Worm (Caenorhabditis elegans): ENCODE results near the gene srh-48.

Gene srh-48

DNA sequence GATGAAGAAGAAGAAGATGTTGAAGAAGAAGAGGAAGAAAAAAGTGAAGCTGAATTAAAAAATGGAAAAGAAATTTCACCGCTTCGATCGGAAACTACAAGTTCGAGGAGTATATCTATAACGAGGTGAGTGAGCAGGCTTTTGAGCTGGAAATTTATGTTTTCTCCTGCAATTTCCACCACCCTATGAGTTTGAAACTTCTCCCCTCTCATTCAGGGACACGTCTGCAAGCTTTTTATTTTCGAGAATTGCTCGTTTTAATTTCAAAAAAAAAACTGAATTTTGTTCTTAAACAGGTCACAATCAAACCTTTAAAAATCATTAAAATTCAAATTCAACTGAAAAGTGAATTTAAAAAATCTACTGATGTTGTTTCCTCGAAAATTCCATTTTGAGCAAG lies 17.6 kb upstream of the srh-48 start:
- TF ChIP-seq eyg-1 (tag; optimal IDR thresholded peaks at IDR 0.05) (no peak), pqm-1 (tag; optimal IDR thresholded peaks at IDR 0.05) (no peak), ceh-18 (tag; optimal IDR thresholded peaks at IDR 0.05) (no peak), F13H6.1 (tag; optimal IDR thresholded peaks at IDR 0.05) (no peak), rnt-1 (tag; optimal IDR thresholded peaks at IDR 0.05) (no peak)

- TF ChIP-seq elt-4 (tag; optimal IDR thresholded peaks at IDR 0.05) (no peak), lim-6 (tag; optimal IDR thresholded peaks at IDR 0.05) (no peak)
Measured at ce11 chrII:9369394-9369793, 10.5 kb upstream of the srh-48 start.

DNA sequence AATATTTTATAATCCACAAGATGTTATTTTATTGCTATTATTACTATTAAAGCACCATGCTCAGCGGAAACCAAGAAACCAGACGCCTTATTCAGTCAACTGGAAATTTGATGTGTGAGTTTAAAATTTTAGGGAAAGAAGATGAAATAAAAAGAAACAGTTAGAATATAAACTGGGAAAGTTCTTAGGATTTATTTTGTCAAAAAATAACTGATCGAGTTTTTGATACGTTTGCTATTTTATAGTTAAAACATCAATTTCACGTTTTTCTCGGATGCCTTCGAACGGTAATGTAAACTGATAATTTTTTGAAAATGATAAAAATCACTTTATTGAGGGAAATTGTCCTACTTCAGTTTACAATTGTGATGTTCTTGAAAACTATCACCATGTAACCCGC lies 7.5 kb upstream of the srh-48 start, which contains the start of gene C06C3.3:
C06C3.3 (minus strand) TSS at position 101 of the 400 bp plus-strand sequence.
- no peak for TF ChIP-seq hlh-15 (tag; optimal IDR thresholded peaks at IDR 0.05)
- no peak for TF ChIP-seq che-1 (tag; optimal IDR thresholded peaks at IDR 0.05)
- TF ChIP-seq C38D4.7 (GFP tag; optimal IDR thresholded peaks at IDR 0.05): no peak
- TF ChIP-seq pha-2 (tag; optimal IDR thresholded peaks at IDR 0.05): no peak
- no peak for TF ChIP-seq mec-3 (tag; optimal IDR thresholded peaks at IDR 0.05; ENCODE audit: borderline replicate concordance)
- no peak for TF ChIP-seq ceh-48 (tag; optimal IDR thresholded peaks at IDR 0.05)
- no peak for TF ChIP-seq dmd-4 (tag; optimal IDR thresholded peaks at IDR 0.05; ENCODE audit: borderline replicate concordance)
- TF ChIP-seq nhr-232 (tag; optimal IDR thresholded peaks at IDR 0.05): no peak
- no peak for TF ChIP-seq ceh-24 (tag; optimal IDR thresholded peaks at IDR 0.05)

ce11 chrII:9372991-9373390 lies 6.9 kb upstream of the srh-48 start, which contains the start of gene C06C3.4:
Gene C06C3.4, plus strand, starts transcription at chrII:9373291.
- TF ChIP-seq eyg-1 (tag; optimal IDR thresholded peaks at IDR 0.05): no peak
- TF ChIP-seq ceh-48 (tag; optimal IDR thresholded peaks at IDR 0.05): no peak
- TF ChIP-seq ceh-19 (GFP tag; optimal IDR thresholded peaks at IDR 0.05): no peak
- TF ChIP-seq hlh-30 (tag; optimal IDR thresholded peaks at IDR 0.05; ENCODE audit: insufficient read depth): no peak
- TF ChIP-seq ceh-9 (tag; optimal IDR thresholded peaks at IDR 0.05): no peak
- no peak for TF ChIP-seq C38D4.7 (GFP tag; optimal IDR thresholded peaks at IDR 0.05)
- TF ChIP-seq ama-1 (optimal IDR thresholded peaks at IDR 0.05): no peak
- no peak for TF ChIP-seq pqm-1 (tag; optimal IDR thresholded peaks at IDR 0.05)
- no peak for TF ChIP-seq ztf-16 (tag; optimal IDR thresholded peaks at IDR 0.05)
- no peak for TF ChIP-seq sox-2 (GFP tag; IDR thresholded peaks at IDR 0.05)
- no peak for TF ChIP-seq mec-3 (tag; optimal IDR thresholded peaks at IDR 0.05; ENCODE audit: borderline replicate concordance)
- TF ChIP-seq ceh-31 (tag; optimal IDR thresholded peaks at IDR 0.05): no peak
- no peak for TF ChIP-seq ceh-30 (tag; optimal IDR thresholded peaks at IDR 0.05)
- no peak for TF ChIP-seq ttx-3 (tag; optimal IDR thresholded peaks at IDR 0.05)
- TF ChIP-seq F13H6.1 (tag; optimal IDR thresholded peaks at IDR 0.05): no peak
- TF ChIP-seq K02D7.2 (tag; optimal IDR thresholded peaks at IDR 0.05): no peak

DNA sequence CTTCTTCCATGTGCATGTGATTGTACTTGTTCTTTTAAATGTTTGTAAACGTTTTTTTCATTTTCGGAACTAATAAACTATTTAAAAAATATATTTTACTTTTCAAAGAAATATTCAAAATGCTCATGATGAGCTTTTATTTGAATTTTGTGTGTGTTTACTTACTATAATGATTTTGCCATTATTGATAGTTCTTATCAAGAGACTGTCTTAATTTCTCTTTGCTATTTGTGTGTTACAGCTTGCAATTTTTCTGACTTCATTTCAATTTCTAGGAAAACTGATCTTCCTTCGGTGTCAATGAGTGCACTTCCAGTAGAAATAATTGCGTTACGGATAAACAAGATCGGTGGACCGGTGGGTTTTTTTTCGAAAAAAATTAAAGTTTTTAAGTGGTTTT lies 5.1 kb upstream of the srh-48 start, which contains the start of gene C06C3.12:
C06C3.12 (plus strand) TSS at position 301 of the 400 bp plus-strand sequence.
- no peak for TF ChIP-seq fax-1 (tag; optimal IDR thresholded peaks at IDR 0.05)
- TF ChIP-seq T23F11.4 (GFP tag; optimal IDR thresholded peaks at IDR 0.05): no peak
- no peak for TF ChIP-seq tbx-7 (tag; optimal IDR thresholded peaks at IDR 0.05)
- TF ChIP-seq ceh-18 (tag; optimal IDR thresholded peaks at IDR 0.05): no peak
- TF ChIP-seq elt-2 (tag; optimal IDR thresholded peaks at IDR 0.05): no peak
- no peak for TF ChIP-seq ets-4 (tag; optimal IDR thresholded peaks at IDR 0.05)
- TF ChIP-seq ama-1 (optimal IDR thresholded peaks at IDR 0.05): no peak
- no peak for TF ChIP-seq ref-2 (tag; optimal IDR thresholded peaks at IDR 0.05)
- no peak for TF ChIP-seq C08G9.2 (tag; optimal IDR thresholded peaks at IDR 0.05)
- TF ChIP-seq ceh-14 (tag; optimal IDR thresholded peaks at IDR 0.05): no peak
- no peak for TF ChIP-seq Y22D7AL.16 (tag; optimal IDR thresholded peaks at IDR 0.05)
- no peak for TF ChIP-seq madf-2 (tag; optimal IDR thresholded peaks at IDR 0.05)
- no peak for TF ChIP-seq dmd-4 (tag; optimal IDR thresholded peaks at IDR 0.05; ENCODE audit: borderline replicate concordance)
- no peak for TF ChIP-seq eyg-1 (tag; optimal IDR thresholded peaks at IDR 0.05)

All from whole organism, late embryonic.